Fruit fly (Drosophila melanogaster) Kc167 (cell line): Measurements from ENCODE around the gene CG9109.

Experiments
- Sin3A ChIP-seq: fragments of >200 bp; optimal IDR thresholded peaks from 2 replicates; lab custom pipeline; 2018; ENCODE audit warnings: missing external identifiers
- h ChIP-seq: fragments of >200 bp; optimal IDR thresholded peaks from 3 replicates; lab custom pipeline; 2018; ENCODE audit warnings: missing external identifiers
- psq ChIP-seq: fragments of >200 bp; optimal IDR thresholded peaks from 2 replicates; lab custom pipeline; 2017; ENCODE audit warnings: missing external identifiers

dm6 chr2L:6048542-6048941, 14.3 kb upstream of the CG9109 start, which contains the start of the genes CG34179 and slmo:
- no peak for TF ChIP-seq h (lab: Kevin White, UChicago)
- no peak for TF ChIP-seq psq (lab: Kevin White, UChicago)
- TF ChIP-seq Sin3A (lab: Kevin White, UChicago): no peak
